Fruit fly (Drosophila melanogaster): ENCODE data around the gene RpS5b.

dm6 chr3R:14898280-14898756, 3.0 kb downstream of the RpS5b start, which contains the start of the genes Nup93-2 and CG3817:
- no peak for TF ChIP-seq CTCF (optimal IDR thresholded peaks at IDR 0.05)
- TF ChIP-seq CG8478 (optimal IDR thresholded peaks at IDR 0.05): no peak

Measured in S2 (cell line).